Worm (Caenorhabditis elegans): Measurements from ENCODE around the gene T21D9.2.

ce11 chrX:2144875-2145274, 48.2 kb upstream of the T21D9.2 start:
- TF ChIP-seq mep-1 (tag; optimal IDR thresholded peaks at IDR 0.05) (no peak), ama-1 (optimal IDR thresholded peaks at IDR 0.05) (no peak), aha-1 (tag) (no peak), saeg-2 (GFP tag; IDR thresholded peaks at IDR 0.05) (no peak), nhr-11 (tag; optimal IDR thresholded peaks at IDR 0.05) (no peak), egl-27 (tag; optimal IDR thresholded peaks at IDR 0.05) (no peak), ces-1 (GFP tag; optimal IDR thresholded peaks at IDR 0.05) (no peak), aly-2 (tag; optimal IDR thresholded peaks at IDR 0.05) (no peak), lin-38 (GFP tag; IDR thresholded peaks at IDR 0.05) (no peak), dmd-6 (GFP tag; IDR thresholded peaks at IDR 0.05) (no peak), lin-15B (tag; optimal IDR thresholded peaks at IDR 0.05) (no peak)

Measured in whole organism, L4 larva.